Worm (Caenorhabditis elegans): ENCODE results near the gene hyls-1.

hyls-1 gene

DNA sequence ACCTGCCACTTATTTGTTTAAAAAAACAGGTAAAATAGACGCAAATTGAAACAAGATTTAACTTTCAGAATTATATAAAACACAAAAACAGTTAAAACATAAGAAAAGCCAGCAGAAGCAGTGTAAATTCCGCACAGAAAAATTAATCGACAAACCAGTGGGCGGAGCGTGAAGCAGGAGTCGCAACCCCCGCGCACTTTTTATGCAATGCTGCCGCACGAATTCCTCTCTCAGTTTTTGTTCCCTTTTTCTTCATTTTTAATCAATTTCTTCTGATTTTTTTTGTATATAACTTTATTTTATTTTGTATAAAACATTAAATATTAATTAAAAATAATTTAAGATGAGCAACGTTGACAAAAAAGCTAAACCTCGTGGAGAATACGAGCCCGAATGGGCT is 6.3 kb upstream of the hyls-1 start, which contains the start of the genes gei-6 and krr-1 (continued):
- TF ChIP-seq ceh-82 (tag; optimal IDR thresholded peaks at IDR 0.05) (no peak), lim-7 (GFP tag; IDR thresholded peaks at IDR 0.05) (no peak), lin-39 (tag; optimal IDR thresholded peaks at IDR 0.05) (no peak), fos-1 (tag; optimal IDR thresholded peaks at IDR 0.05) (no peak), set-16 (GFP tag; IDR thresholded peaks at IDR 0.05) (no peak)

ce11 chrV:7231524-7231923 is 5.7 kb upstream of the hyls-1 start:
- TF ChIP-seq aha-1 (tag), result peak; percentile 95
- TF ChIP-seq daf-12 (tag; optimal IDR thresholded peaks at IDR 0.05), result no peak

DNA sequence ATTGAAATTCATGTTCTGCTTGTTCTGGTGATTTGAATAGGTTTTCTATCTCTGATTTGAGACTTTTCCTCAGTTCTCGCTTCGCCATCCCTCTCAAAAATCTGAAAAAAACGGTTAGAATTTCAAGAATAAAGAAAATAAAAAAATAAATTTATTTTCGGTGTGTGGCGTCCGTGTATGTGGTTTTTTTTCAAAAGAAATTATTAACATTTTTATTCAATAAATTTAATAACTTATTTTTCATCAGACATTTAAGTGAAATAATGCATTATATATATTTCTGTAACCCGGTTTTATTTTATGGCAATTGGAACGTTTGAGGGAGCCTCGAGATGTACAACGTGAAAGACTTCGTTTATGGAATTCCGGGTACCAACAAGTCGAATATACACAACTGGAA is 2.5 kb upstream of the hyls-1 start, which contains the start of gene C05C8.5:
Gene C05C8.5, minus strand, starts transcription at position 101 of the 400 bp plus-strand sequence.
- no peak for TF ChIP-seq ceh-28 (tag; optimal IDR thresholded peaks at IDR 0.05)
- no peak for TF ChIP-seq unc-39 (tag; optimal IDR thresholded peaks at IDR 0.05)
- TF ChIP-seq lsy-2 (tag; optimal IDR thresholded peaks at IDR 0.05), result no peak
- TF ChIP-seq mxl-3 (GFP tag; optimal IDR thresholded peaks at IDR 0.05), result no peak
- TF ChIP-seq Y105C5A.15 (GFP tag; IDR thresholded peaks at IDR 0.05), result no peak
- no peak for TF ChIP-seq mdt-29 (GFP tag; IDR thresholded peaks at IDR 0.05)
- no peak for TF ChIP-seq pqm-1 (tag; optimal IDR thresholded peaks at IDR 0.05)
- no peak for TF ChIP-seq vab-7 (GFP tag; IDR thresholded peaks at IDR 0.05)
- no peak for TF ChIP-seq ceh-82 (tag; optimal IDR thresholded peaks at IDR 0.05)
- no peak for TF ChIP-seq egl-43 (GFP tag; IDR thresholded peaks at IDR 0.05)

ce11 chrV:7236694-7237093 is 487 bp upstream of the hyls-1 start:
- TF ChIP-seq aha-1 (tag) (peak; percentile 54), dmd-8 (GFP tag; IDR thresholded peaks at IDR 0.05) (no peak)

DNA sequence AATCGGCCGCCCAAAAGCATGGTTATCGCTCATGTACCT is 268 bp upstream of the hyls-1 start, which contains the start of gene hpo-9:
Gene hpo-9, minus strand, starts transcription at position 37 of the 39 bp plus-strand sequence.
- TF ChIP-seq T26A8.4 (GFP tag; IDR thresholded peaks at IDR 0.05) (no peak), zip-2 (tag; optimal IDR thresholded peaks at IDR 0.05) (no peak), mxl-3 (GFP tag; optimal IDR thresholded peaks at IDR 0.05) (no peak), hmg-1.1 (GFP tag; IDR thresholded peaks at IDR 0.05) (no peak), F49E8.2 (tag; optimal IDR thresholded peaks at IDR 0.05; ENCODE audit: borderline replicate concordance) (no peak), ama-1 (optimal IDR thresholded peaks at IDR 0.05) (no peak), skn-1 (tag; optimal IDR thresholded peaks at IDR 0.05) (no peak), hlh-30 (tag; optimal IDR thresholded peaks at IDR 0.05; ENCODE audit: insufficient read depth) (no peak), spr-1 (tag; optimal IDR thresholded peaks at IDR 0.05) (no peak), egl-43 (GFP tag; IDR thresholded peaks at IDR 0.05) (no peak), Y48G9A.11 (GFP tag; IDR thresholded peaks at IDR 0.05) (no peak), nhr-11 (tag; optimal IDR thresholded peaks at IDR 0.05) (no peak), ceh-20 (GFP tag; IDR thresholded peaks at IDR 0.05) (no peak), spr-3 (GFP tag; optimal IDR thresholded peaks at IDR 0.05) (no peak), hif-1 (tag; optimal IDR thresholded peaks at IDR 0.05) (no peak), dmd-9 (GFP tag; IDR thresholded peaks at IDR 0.05) (no peak), nhr-6 (tag; optimal IDR thresholded peaks at IDR 0.05) (no peak)

DNA sequence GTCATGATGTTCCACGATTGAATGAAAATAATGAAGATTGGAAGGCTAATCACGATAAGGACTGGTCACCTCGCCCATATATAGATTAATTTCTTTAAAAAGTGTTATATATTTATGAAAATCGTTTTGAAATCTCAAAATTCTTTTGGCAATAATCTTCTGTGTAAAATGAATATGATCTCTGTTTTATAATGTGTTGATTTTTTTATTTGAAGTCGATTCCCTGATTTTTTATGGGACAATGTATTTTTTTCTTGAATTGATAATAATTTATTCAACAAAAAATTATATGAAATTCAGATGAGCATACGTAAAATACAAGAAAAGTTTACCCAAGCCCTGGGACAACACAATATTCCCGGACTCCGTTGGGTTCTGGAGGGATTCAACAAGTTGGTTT is 2.3 kb downstream of the hyls-1 start, which contains the start of gene C05C8.1:
Gene C05C8.1, plus strand, starts transcription at position 301 of the 400 bp plus-strand sequence.
- TF ChIP-seq tra-1 (GFP tag; IDR thresholded peaks at IDR 0.05), result no peak
- TF ChIP-seq aha-1 (tag), result no peak

DNA sequence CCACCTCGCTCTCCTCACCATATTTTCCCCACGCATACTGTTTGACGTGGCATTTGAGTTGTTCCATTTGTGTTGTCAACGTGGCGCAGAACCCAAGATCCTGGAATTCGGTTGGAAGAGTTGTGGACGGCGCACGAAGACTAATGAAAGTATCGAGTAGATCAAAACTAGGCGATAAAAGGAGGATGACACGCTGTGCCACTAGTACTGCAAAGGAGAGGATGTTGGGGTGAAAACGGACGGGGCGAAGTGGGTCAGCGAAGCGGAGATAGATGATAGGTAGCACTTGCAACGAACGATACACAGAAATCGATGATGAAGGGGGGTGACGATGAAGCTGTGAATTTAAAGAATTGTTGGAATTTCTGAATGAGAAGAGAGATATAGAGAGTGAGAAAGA is 9.8 kb downstream of the hyls-1 start, which contains the start of gene C05C8.7:
Gene C05C8.7, minus strand, starts transcription at position 100 of the 400 bp plus-strand sequence.
- no peak for TF ChIP-seq arid-1 (GFP tag; conservative IDR thresholded peaks at IDR 0.05)
- TF ChIP-seq mxl-3 (GFP tag; optimal IDR thresholded peaks at IDR 0.05), result peak; percentile 21
- peak in 1 of 2 experiments; percentile 28 for TF ChIP-seq unc-62 (GFP tag; optimal IDR thresholded peaks at IDR 0.05 in 1 of 2)
- TF ChIP-seq unc-62 (tag; optimal IDR thresholded peaks at IDR 0.05), result no peak
